Fruit fly (Drosophila melanogaster): ENCODE results near the gene CG4119.
A peak's percentile ranks its signal among the peaks of the same experiment; 100 is the strongest.

Gene CG4119

DNA sequence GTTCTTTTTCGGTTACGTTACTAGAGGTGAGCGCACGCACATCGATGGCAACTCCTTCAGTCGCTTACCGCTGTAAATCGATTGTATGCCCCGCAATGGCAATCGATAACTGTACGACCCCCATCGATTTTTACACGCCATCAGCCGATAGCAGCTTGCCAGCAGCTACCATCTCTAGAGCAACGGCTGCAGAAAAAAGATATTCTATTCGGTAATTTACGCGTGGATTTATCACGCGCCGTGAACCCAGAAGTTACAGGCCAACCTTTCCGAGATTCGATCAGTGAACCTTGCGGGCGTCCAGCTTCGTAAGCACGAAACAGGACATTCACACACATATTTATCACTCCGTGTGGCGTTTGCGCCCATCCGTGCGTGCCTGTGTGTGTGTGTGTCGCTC, at the start of gene CG4119, which contains the start of gene Sirt4:
TSS of gene CG4119 (plus strand) at position 151 of the 400 bp plus-strand sequence.
TSS of gene Sirt4 (minus strand) at position 39 of the 400 bp plus-strand sequence.
- TF ChIP-seq CG17801 (GFP tag; optimal IDR thresholded peaks at IDR 0.05; ENCODE audit: partially characterized antibody) = peak; percentile 25

- no peak for TF ChIP-seq CG17801 (GFP tag; optimal IDR thresholded peaks at IDR 0.05; ENCODE audit: partially characterized antibody)
Measured at dm6 chrX:5616270-5616669, 49.6 kb upstream of the CG4119 start, which contains the start of gene CG34434. TSS of gene CG34434 (minus strand) at chrX:5616370.

DNA sequence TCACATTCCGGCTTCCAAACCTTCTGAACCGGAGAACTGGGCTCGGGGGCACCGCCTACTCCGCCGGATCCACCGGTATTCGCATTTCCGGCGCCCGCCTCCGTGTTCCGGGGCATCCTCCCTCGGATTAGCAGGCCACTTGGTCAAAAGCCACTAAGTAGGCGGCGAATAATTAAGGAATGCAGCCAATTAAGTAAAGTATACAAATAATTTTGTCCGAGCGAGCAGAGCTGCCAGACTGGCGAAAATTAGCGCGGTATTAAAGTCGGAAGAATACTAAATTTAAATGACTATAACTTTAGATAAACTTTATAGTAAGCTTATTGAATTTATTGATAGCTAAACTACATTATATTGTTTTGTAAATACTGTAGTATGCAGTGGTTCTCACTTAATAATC, 47.3 kb upstream of the CG4119 start, which contains the start of gene RhoGAP5A:
TSS of gene RhoGAP5A (minus strand) at position 245 of the 400 bp plus-strand sequence.
- TF ChIP-seq CG17801 (GFP tag; optimal IDR thresholded peaks at IDR 0.05; ENCODE audit: partially characterized antibody) = no peak

DNA sequence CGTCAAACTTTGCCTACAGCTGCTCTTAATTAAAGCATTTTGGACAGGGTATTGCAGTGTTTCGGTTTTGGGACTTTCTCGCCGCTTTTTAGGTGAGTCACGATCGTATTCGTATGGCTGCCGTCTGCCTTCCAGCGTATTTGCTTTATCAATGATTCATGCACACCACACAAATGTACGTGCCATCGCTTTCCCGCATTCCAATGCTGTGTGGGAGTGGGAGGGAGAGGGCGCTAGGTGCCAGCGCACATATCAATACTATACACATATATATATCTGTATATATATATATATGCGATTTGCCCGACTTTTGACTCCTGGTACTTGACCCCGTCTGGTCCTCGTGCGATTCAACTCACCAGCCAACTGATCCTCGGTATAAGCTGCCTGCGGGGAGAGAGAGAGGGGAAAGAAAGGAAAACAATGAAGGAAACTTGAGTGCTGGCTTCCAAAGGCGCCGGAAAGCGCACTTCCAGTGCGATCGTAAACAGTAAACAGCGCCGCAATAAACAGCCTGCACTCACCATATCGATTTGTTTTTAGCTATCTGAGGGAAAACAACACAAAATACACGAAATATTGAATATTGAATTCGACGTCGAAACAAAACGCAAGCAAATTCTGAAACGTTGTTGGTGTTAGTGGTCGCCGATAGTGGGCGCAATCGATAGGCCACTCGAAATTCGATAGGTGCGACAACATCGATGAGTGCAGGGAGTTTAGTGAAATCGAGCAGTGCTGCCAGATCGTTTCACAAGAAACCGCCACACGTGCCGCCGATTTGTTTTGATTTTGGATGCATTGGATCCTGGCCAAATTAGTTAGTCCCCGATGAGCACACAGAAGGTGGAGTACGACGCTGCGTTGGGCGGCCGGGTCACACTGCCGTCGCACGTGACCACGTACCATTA, 43.7 kb upstream of the CG4119 start, which contains the start of the genes Mlc-c and Pop1:
TSS of gene Mlc-c (minus strand) at position 647 of the 911 bp plus-strand sequence.
TSS of gene Pop1 (plus strand) at position 756 of the 911 bp plus-strand sequence.
- peak; percentile 21 for TF ChIP-seq CG17801 (GFP tag; optimal IDR thresholded peaks at IDR 0.05; ENCODE audit: partially characterized antibody)

DNA sequence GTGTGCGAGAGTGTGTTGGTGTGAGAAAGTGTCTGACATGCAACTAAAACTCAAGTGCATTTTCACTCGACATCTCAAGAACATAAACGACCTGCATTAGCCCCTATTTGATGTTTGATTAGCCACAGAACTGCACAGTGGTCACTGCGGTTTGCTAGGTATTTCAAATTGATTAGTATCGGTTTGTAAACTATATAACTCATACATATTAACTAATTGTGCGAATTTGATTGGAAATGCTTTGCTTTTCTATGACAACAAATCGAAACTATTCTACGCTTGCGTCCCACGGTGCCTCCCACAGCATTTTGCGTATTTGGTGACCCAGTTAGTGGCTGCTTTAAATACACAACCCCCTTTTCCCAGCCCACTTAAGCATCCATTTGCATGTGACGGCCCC, 31.1 kb upstream of the CG4119 start:
- TF ChIP-seq CG17801 (GFP tag; optimal IDR thresholded peaks at IDR 0.05; ENCODE audit: partially characterized antibody) = no peak

DNA sequence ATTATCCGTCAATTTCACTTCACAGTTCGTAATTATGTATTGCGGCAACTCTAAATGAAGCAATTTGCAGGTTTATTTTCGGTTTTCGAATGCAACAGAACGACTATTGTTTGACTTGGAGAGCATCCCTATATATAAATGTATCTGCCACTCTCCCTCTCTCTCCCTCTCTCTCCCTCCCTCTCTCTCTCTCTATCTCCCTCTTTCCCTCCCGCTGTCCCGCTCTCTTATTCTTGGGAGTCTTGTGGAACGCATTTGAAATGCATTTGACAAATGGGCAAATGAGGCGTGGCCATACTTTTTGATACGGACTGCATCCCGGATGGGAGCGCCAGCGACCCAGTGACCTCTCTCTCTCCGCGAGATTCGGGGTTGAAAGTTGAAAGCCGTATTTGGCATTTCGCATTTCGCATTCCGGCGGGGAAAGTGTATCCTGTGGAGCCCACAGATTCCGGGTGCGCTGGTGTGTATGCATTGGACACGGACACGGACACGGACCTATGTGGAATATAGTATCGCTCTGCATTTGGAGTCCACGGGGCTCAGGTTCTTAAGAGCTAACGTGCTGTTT, 29.2 kb upstream of the CG4119 start:
- no peak for TF ChIP-seq CG17801 (GFP tag; optimal IDR thresholded peaks at IDR 0.05; ENCODE audit: partially characterized antibody)

DNA sequence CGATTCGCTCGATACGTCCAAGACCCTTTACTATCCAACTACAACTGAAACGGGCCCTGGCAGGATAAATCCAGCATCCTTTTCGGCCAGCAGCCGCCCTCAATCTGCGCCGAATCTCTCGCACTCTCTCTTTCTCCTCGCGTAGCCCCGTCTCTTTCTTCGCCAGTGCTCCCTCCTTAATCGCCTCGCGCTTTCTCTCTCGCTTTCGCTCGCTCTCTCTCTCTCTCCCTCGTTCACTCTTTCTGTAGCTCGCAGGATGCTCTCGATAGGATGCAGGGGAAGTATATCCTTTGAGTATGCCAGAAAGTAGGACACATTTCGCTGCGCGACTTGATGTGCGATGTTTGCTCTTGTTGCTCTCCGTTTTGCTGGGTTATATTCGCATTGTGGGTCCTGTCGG, 28.3 kb upstream of the CG4119 start:
- TF ChIP-seq CG17801 (GFP tag; optimal IDR thresholded peaks at IDR 0.05; ENCODE audit: partially characterized antibody) = no peak

DNA sequence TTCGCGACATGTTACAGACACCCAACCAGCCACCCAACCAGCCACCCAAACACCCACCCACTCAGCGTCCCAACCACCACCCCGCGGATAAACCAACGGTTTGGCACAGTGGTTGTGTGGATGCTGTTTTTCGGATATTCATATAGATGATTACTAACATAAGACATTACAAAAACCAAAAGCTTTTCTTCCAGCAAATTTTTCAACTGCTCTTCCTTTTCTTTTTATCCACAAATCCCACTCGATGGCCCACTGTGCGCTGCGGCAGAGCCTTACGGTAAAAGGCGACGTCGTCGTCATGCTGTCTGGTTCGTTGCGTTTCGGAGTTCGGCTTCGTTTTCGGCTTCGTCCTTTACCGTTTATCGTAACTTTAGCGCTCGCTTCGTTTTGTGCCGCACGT, 27.3 kb upstream of the CG4119 start:
- no peak for TF ChIP-seq CG17801 (GFP tag; optimal IDR thresholded peaks at IDR 0.05; ENCODE audit: partially characterized antibody)

DNA sequence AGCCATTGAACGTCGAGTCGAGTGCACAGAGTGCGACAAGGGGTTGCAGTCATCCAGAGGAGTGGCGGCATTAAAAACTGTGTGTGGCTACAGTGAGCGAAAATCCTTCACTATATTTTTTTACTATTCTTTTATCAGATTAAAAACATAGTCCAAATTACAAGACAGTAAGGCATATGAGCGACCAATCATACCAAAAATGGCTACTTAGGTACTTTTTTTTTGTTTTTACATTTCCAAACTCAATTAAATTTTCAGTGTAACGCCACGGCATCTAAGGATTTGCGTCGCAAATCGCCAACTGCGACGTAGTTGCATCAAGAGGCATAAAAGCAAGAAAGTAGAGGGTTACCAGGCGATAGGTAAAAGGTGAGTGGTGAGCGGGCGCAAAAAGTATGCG, 26.8 kb upstream of the CG4119 start:
- no peak for TF ChIP-seq CG17801 (GFP tag; optimal IDR thresholded peaks at IDR 0.05; ENCODE audit: partially characterized antibody)

dm6 chrX:5646228-5646627, 19.6 kb upstream of the CG4119 start:
- no peak for TF ChIP-seq CG17801 (GFP tag; optimal IDR thresholded peaks at IDR 0.05; ENCODE audit: partially characterized antibody)

- TF ChIP-seq CG17801 (GFP tag; optimal IDR thresholded peaks at IDR 0.05; ENCODE audit: partially characterized antibody) = no peak
Measured at dm6 chrX:5648437-5648959, 17.4 kb upstream of the CG4119 start, which contains the start of gene OtopLa. TSS of gene OtopLa (minus strand) at chrX:5648487.

dm6 chrX:5649387-5649786, 16.5 kb upstream of the CG4119 start:
- TF ChIP-seq CG17801 (GFP tag; optimal IDR thresholded peaks at IDR 0.05; ENCODE audit: partially characterized antibody) = no peak

- TF ChIP-seq CG17801 (GFP tag; optimal IDR thresholded peaks at IDR 0.05; ENCODE audit: partially characterized antibody) = no peak
Measured at dm6 chrX:5649998-5650397, 15.9 kb upstream of the CG4119 start.

DNA sequence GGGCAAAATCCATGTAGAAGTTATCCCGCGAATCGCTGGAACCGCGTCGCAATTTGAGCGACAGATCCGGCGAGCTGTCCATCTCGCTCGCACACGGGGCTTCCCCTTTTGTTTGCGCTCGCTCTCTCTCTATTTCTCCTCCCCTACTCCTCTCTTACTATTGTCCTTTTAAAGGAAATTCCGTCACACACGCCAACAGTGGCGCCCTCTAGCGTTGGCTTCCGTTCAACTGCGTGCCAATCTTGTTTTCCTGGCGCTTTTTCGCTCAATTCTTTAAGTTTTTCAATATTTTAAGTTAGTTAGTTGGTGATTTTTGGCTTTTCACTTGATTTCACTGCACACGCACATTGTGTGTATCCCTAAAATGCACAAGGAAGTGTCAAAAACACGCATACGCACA, 3.9 kb upstream of the CG4119 start:
- no peak for TF ChIP-seq CG17801 (GFP tag; optimal IDR thresholded peaks at IDR 0.05; ENCODE audit: partially characterized antibody)

DNA sequence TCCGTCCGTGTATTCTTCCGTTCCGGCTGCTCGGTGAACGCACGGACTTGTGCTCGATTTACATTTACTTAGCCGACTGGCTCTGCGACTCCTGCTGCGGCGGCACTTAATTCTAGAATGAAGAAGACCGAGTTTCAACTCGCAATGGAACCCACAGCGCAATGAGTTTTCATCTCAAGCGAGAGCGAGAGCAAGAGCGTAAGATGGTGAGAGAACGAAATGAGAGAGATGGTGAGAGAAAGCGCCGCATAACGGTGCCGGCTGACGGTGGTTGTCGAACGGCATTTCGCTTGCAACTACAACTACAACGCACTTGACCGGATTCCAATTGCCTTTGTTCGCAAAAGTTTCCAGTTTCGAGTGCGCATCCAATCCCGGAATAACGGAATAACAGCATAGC, 3.1 kb upstream of the CG4119 start, which contains the start of gene OtopLc:
TSS of gene OtopLc (minus strand) at position 101 of the 400 bp plus-strand sequence.
- TF ChIP-seq CG17801 (GFP tag; optimal IDR thresholded peaks at IDR 0.05; ENCODE audit: partially characterized antibody) = no peak
